Worm (Caenorhabditis elegans): ENCODE measurements around the gene F44A2.7.

Gene F44A2.7

DNA sequence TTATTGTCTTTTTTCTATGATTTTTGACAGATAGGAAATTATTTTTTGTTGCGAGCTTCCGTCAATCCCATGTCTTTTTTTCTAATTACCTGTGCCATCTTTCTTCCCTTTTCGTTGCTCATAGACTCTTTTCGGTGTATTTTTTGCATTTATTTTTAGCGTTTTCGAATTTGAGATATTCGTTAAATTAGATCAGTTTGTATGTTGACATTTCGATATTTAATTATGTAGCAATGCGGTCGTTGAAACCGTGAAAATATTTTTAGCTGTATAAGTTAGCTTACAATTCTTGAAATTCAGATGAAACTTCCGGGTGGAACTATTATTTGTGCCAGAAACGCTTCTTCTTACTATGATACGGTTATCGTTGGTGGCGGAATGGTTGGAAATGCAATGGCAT is 15.2 kb downstream of the F44A2.7 start, which contains the start of gene coq-6:
Gene coq-6 (plus strand): TSS at position 301 of the 400 bp plus-strand sequence.
- TF ChIP-seq elt-3 (tag; optimal IDR thresholded peaks at IDR 0.05) (no peak), ceh-83 (GFP tag; optimal IDR thresholded peaks at IDR 0.05) (no peak), sptf-1 (tag; optimal IDR thresholded peaks at IDR 0.05) (no peak), mab-5 (tag; optimal IDR thresholded peaks at IDR 0.05) (no peak), lsy-2 (tag; optimal IDR thresholded peaks at IDR 0.05) (no peak), ham-2 (GFP tag; optimal IDR thresholded peaks at IDR 0.05) (no peak), zip-8 (tag; optimal IDR thresholded peaks at IDR 0.05) (no peak)

- no peak for TF ChIP-seq pha-4 (tag; optimal IDR thresholded peaks at IDR 0.05)
- no peak for TF ChIP-seq unc-62 (GFP tag; optimal IDR thresholded peaks at IDR 0.05)
- no peak for TF ChIP-seq elt-3 (tag; optimal IDR thresholded peaks at IDR 0.05)
- no peak for TF ChIP-seq ceh-39 (tag; optimal IDR thresholded peaks at IDR 0.05)
- TF ChIP-seq sptf-1 (tag; optimal IDR thresholded peaks at IDR 0.05), result no peak
- TF ChIP-seq ham-2 (GFP tag; optimal IDR thresholded peaks at IDR 0.05), result no peak
- no peak for TF ChIP-seq nhr-76 (tag; optimal IDR thresholded peaks at IDR 0.05)
- no peak for TF ChIP-seq ztf-11 (tag; optimal IDR thresholded peaks at IDR 0.05)
- TF ChIP-seq nhr-237 (tag; optimal IDR thresholded peaks at IDR 0.05), result no peak
- no peak for TF ChIP-seq bed-3 (GFP tag; optimal IDR thresholded peaks at IDR 0.05)
- TF ChIP-seq snpc-4 (tag; optimal IDR thresholded peaks at IDR 0.05), result no peak
- no peak for TF ChIP-seq blmp-1 (tag; optimal IDR thresholded peaks at IDR 0.05)
Measured at ce11 chrV:9338452-9338851, 17.2 kb downstream of the F44A2.7 start.

DNA sequence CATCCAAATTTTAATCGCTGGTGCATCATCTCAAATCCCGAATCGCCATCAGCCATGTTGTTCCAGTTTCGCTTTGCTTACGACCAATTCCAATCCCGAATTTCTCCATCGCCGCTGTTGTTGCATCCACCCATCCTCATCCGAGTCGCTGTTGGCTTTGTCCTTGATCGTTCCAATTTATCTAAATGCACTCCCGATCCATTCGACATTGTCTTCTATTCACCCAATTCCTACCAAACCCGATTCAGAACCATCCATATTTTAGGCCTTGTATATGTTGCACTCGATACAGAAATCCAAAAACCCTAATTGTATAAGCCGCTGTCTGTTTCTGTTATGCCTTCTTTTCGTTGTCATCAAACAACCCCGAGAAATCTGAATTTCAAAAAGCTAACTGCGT is 19.0 kb downstream of the F44A2.7 start:
- TF ChIP-seq nhr-237 (tag; optimal IDR thresholded peaks at IDR 0.05), result no peak
- TF ChIP-seq lin-32 (GFP tag; optimal IDR thresholded peaks at IDR 0.05), result no peak
- no peak for TF ChIP-seq sptf-1 (tag; optimal IDR thresholded peaks at IDR 0.05)
- TF ChIP-seq sem-2 (GFP tag; optimal IDR thresholded peaks at IDR 0.05), result no peak
- no peak for TF ChIP-seq cnd-1 (tag; optimal IDR thresholded peaks at IDR 0.05)
- TF ChIP-seq unc-39 (tag; optimal IDR thresholded peaks at IDR 0.05), result no peak
- no peak for TF ChIP-seq lin-13 (tag; optimal IDR thresholded peaks at IDR 0.05)
- no peak for TF ChIP-seq tbx-8 (GFP tag; optimal IDR thresholded peaks at IDR 0.05)
- TF ChIP-seq zip-8 (tag; optimal IDR thresholded peaks at IDR 0.05), result no peak
- no peak for TF ChIP-seq snpc-4 (tag; optimal IDR thresholded peaks at IDR 0.05)
- no peak for TF ChIP-seq ztf-11 (tag; optimal IDR thresholded peaks at IDR 0.05)
- TF ChIP-seq drap-1 (GFP tag; optimal IDR thresholded peaks at IDR 0.05), result no peak

DNA sequence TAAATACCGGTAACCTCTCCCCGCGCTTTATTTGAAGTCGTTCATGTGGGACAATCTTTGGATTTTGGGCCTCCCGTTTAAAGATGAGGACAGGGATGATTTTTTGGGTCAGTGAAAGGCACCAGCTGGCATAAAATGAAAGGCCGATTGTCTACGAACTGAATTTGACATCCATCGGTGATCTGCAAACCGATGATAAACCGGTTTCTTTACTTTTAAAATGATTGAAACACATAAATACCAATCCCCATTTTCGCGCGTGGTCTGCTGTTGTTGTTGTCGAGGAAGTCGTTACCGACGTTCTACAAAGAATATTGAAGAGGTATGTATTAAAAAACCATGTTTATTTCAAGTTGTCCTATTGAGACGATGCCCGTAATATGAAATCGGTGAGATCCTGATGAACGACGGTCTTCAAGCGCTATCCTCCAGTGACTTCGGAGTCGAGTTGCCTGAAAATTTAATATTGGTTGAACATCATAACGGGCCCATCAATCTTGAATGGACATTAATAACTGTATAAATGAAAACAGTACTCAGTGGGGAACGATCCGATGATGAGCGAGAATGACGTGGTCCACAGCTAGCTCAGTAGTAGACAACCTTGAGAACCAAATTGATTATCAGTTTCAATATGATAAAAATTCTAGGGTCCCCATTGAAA is 21.8 kb downstream of the F44A2.7 start:
- TF ChIP-seq lin-32 (GFP tag; optimal IDR thresholded peaks at IDR 0.05) (no peak), elt-1 (tag; optimal IDR thresholded peaks at IDR 0.05; ENCODE audit: borderline replicate concordance, insufficient read depth) (no peak), nhr-28 (tag; optimal IDR thresholded peaks at IDR 0.05) (no peak), cnd-1 (tag; optimal IDR thresholded peaks at IDR 0.05) (no peak), unc-62 (GFP tag; optimal IDR thresholded peaks at IDR 0.05) (no peak), mep-1 (tag; optimal IDR thresholded peaks at IDR 0.05) (no peak), flh-1 (GFP tag; optimal IDR thresholded peaks at IDR 0.05) (no peak), ceh-83 (GFP tag; optimal IDR thresholded peaks at IDR 0.05) (no peak), ztf-11 (tag; optimal IDR thresholded peaks at IDR 0.05) (no peak), ham-2 (GFP tag; optimal IDR thresholded peaks at IDR 0.05) (no peak), tbx-8 (GFP tag; optimal IDR thresholded peaks at IDR 0.05) (no peak), ceh-39 (tag; optimal IDR thresholded peaks at IDR 0.05) (no peak), ceh-43 (GFP tag; optimal IDR thresholded peaks at IDR 0.05) (no peak), mls-2 (tag; optimal IDR thresholded peaks at IDR 0.05) (no peak), drap-1 (GFP tag; optimal IDR thresholded peaks at IDR 0.05) (no peak), ces-1 (GFP tag; optimal IDR thresholded peaks at IDR 0.05) (no peak), snpc-4 (tag; optimal IDR thresholded peaks at IDR 0.05) (no peak), hlh-1 (tag; optimal IDR thresholded peaks at IDR 0.05) (no peak), blmp-1 (tag; optimal IDR thresholded peaks at IDR 0.05) (no peak)

Measured in whole organism, mixed stage, embryonic.